Worm (Caenorhabditis elegans) whole organism, L4 larva: Measurements from ENCODE around the gene fbxb-57.
A peak's percentile ranks its signal among the peaks of the same experiment; 100 is the strongest.
"Not testable (repeated sequence)": the region's sequence is repeated elsewhere in the genome, so short reads cannot be mapped to it uniquely, and the experiment has no call there.

Experiments used
- T20F7.1 ChIP-seq: fragments of 200-800 bp; sonication (Bioruptor generic); optimal IDR thresholded peaks from 2 replicates; lab custom pipeline; 2018; ENCODE audit warnings: mild to moderate bottlenecking, missing genetic modification characterization, missing compliant biosample characterization
- T26A8.4 ChIP-seq: fragments of 200-800 bp; sonication (Bioruptor generic); IDR thresholded peaks from 2 replicates; pipeline ENCODE4 v1.3.6; 2022; ENCODE audit warnings: missing genetic modification characterization, missing compliant biosample characterization
- Y5F2A.4 ChIP-seq: fragments of 200-800 bp; sonication (Bioruptor generic); optimal IDR thresholded peaks from 2 replicates; lab custom pipeline; 2018; ENCODE audit warnings: mild to moderate bottlenecking, missing genetic modification characterization, missing compliant biosample characterization
- aha-1 ChIP-seq: fragments of 150-350 bp; peaks from one replicate; lab custom pipeline; 2014; ENCODE audit warnings: missing biosample characterization, missing genetic modification characterization
- arid-1 ChIP-seq: fragments of 200-800 bp; sonication (Bioruptor generic); conservative IDR thresholded peaks from 2 replicates; pipeline ENCODE4 v1.3.6; 2022; ENCODE audit warnings: missing genetic modification reagents, missing genetic modification characterization, missing compliant biosample characterization
- attf-4 ChIP-seq: sonication (generic microtip); optimal IDR thresholded peaks from 3 replicates; lab custom pipeline; 2017; ENCODE audit warnings: missing biosample characterization, missing genetic modification characterization
- ceh-20 ChIP-seq: fragments of 200-800 bp; sonication (Bioruptor generic); IDR thresholded peaks from 2 replicates; pipeline ENCODE4 v1.3.6; 2022; ENCODE audit warnings: missing genetic modification reagents, missing genetic modification characterization, missing compliant biosample characterization
- ceh-82 ChIP-seq: sonication (generic microtip); optimal IDR thresholded peaks from 2 replicates; lab custom pipeline; 2017; ENCODE audit warnings: missing biosample characterization, missing genetic modification characterization
- ces-1 ChIP-seq: fragments of 150-350 bp; sonication (generic microtip); optimal IDR thresholded peaks from 4 replicates; lab custom pipeline; 2014; ENCODE audit warnings: missing biosample characterization, missing genetic modification reagents, missing genetic modification characterization
- ctbp-1 ChIP-seq: fragments of 200-800 bp; sonication (Bioruptor generic); IDR thresholded peaks from 2 replicates; pipeline ENCODE4 v1.3.6; 2022; ENCODE audit warnings: missing genetic modification reagents, missing genetic modification characterization, missing compliant biosample characterization
- daf-8 ChIP-seq: fragments of 200-800 bp; sonication (Bioruptor generic); IDR thresholded peaks from 2 replicates; pipeline ENCODE4 v1.3.6; 2022; ENCODE audit warnings: missing genetic modification characterization, missing compliant biosample characterization
- duxl-1 ChIP-seq: sonication (generic microtip); optimal IDR thresholded peaks from 2 replicates; lab custom pipeline; 2016; ENCODE audit warnings: mild to moderate bottlenecking, missing genetic modification characterization, moderate library complexity, missing compliant biosample characterization; ENCODE audit not compliant: poor library complexity
- dve-1 ChIP-seq: sonication (generic microtip); optimal IDR thresholded peaks from 2 replicates; lab custom pipeline; 2017; ENCODE audit warnings: antibody characterized with exemption, mild to moderate bottlenecking, missing genetic modification characterization, missing compliant biosample characterization; ENCODE audit not compliant: insufficient read depth
- egl-43 ChIP-seq: fragments of 200-800 bp; sonication (Bioruptor generic); IDR thresholded peaks from 2 replicates; pipeline ENCODE4 v1.3.6; 2022; ENCODE audit warnings: missing genetic modification reagents, missing genetic modification characterization, missing compliant biosample characterization
- lin-15B ChIP-seq: fragments of 150-350 bp; sonication (generic microtip); optimal IDR thresholded peaks from 3 replicates; lab custom pipeline; 2014; ENCODE audit warnings: missing biosample characterization, missing genetic modification characterization
- lin-39 ChIP-seq: fragments of 150-350 bp; optimal IDR thresholded peaks from 2 replicates; lab custom pipeline; 2014; ENCODE audit warnings: missing biosample characterization, missing genetic modification reagents, missing genetic modification characterization
- lir-3 ChIP-seq: sonication (generic microtip); optimal IDR thresholded peaks from 2 replicates; lab custom pipeline; 2016; ENCODE audit warnings: mild to moderate bottlenecking, missing genetic modification characterization, missing compliant biosample characterization
- lsy-2 ChIP-seq, 2 experiments: fragments of 150-350 bp in 1 of 2; sonication (generic microtip) in 1 of 2; optimal IDR thresholded peaks; 2 replicates each; lab custom pipeline; 2014 to 2017; ENCODE audit warnings: missing biosample characterization in 2 of 2, missing genetic modification characterization in 2 of 2
- madf-5 ChIP-seq, 2 experiments: fragments of 200-800 bp; sonication (Bioruptor generic); IDR thresholded peaks; 2 replicates each; pipeline ENCODE4 v1.3.6; 2022; ENCODE audit warnings: missing compliant biosample characterization in 2 of 2, missing genetic modification characterization in 2 of 2
- madf-9 ChIP-seq: fragments of 200-800 bp; sonication (Bioruptor generic); conservative IDR thresholded peaks from 2 replicates; pipeline ENCODE4 v1.3.6; 2022; ENCODE audit warnings: missing genetic modification reagents, missing genetic modification characterization, missing compliant biosample characterization
- mdl-1 ChIP-seq, 2 experiments: fragments of 150-350 bp in 1 of 2; sonication (generic microtip) in 1 of 2; optimal IDR thresholded peaks; 2 replicates each; lab custom pipeline; 2014 to 2017; ENCODE audit warnings: missing biosample characterization in 2 of 2, missing genetic modification characterization in 2 of 2
- mes-2 ChIP-seq: sonication (generic microtip); optimal IDR thresholded peaks from 2 replicates; lab custom pipeline; 2016; ENCODE audit warnings: missing genotype, mild to moderate bottlenecking, missing genetic modification characterization, missing compliant biosample characterization; ENCODE audit not compliant: poor library complexity, severe bottlenecking
- nhr-237 ChIP-seq: sonication (generic microtip); optimal IDR thresholded peaks from 2 replicates; lab custom pipeline; 2017; ENCODE audit warnings: missing biosample characterization, missing genetic modification characterization
- nhr-25 ChIP-seq: sonication (generic microtip); optimal IDR thresholded peaks from 2 replicates; lab custom pipeline; 2017; ENCODE audit warnings: missing genetic modification characterization, mild to moderate bottlenecking, missing compliant biosample characterization, antibody characterized with exemption, moderate library complexity, borderline replicate concordance; ENCODE audit not compliant: insufficient read depth
- nhr-28 ChIP-seq: fragments of 150-350 bp; optimal IDR thresholded peaks from 2 replicates; lab custom pipeline; 2014; ENCODE audit warnings: missing biosample characterization, missing genetic modification characterization
- nhr-76 ChIP-seq: fragments of 150-350 bp; optimal IDR thresholded peaks from 2 replicates; lab custom pipeline; 2014; ENCODE audit warnings: missing biosample characterization, missing genetic modification characterization
- set-16 ChIP-seq: fragments of 200-800 bp; sonication (Bioruptor generic); IDR thresholded peaks from 2 replicates; pipeline ENCODE4 v1.3.6; 2022; ENCODE audit warnings: missing genetic modification reagents, missing genetic modification characterization, missing compliant biosample characterization
- snpc-4 ChIP-seq: fragments of 150-350 bp; optimal IDR thresholded peaks from 2 replicates; lab custom pipeline; 2014; ENCODE audit warnings: missing biosample characterization, missing genetic modification characterization
- spr-1 ChIP-seq: sonication (generic microtip); optimal IDR thresholded peaks from 2 replicates; lab custom pipeline; 2016; ENCODE audit warnings: mild to moderate bottlenecking, missing genetic modification characterization, missing compliant biosample characterization
- unc-39 ChIP-seq: sonication (generic microtip); optimal IDR thresholded peaks from 2 replicates; lab custom pipeline; 2017; ENCODE audit warnings: missing biosample characterization, missing genetic modification characterization
- unc-62 ChIP-seq, 3 experiments: fragments of 150-350 bp in 1 of 3; sonication (generic microtip); optimal IDR thresholded peaks in 2 of 3; peaks in 1 of 3; 1 replicate in 1 of 3; 2 replicates in 2 of 3; lab custom pipeline; 2014 to 2017; ENCODE audit warnings: missing biosample characterization in 3 of 3, missing genetic modification characterization in 3 of 3, missing genetic modification reagents in 3 of 3, missing genotype in 1 of 3
- zip-2 ChIP-seq: fragments of 150-350 bp; optimal IDR thresholded peaks from 2 replicates; lab custom pipeline; 2014; ENCODE audit warnings: missing biosample characterization, missing genetic modification characterization

The fbxb-57 gene

ce11 chrV:19253520-19253919 is 35.0 kb upstream of the fbxb-57 start, which contains the start of gene F21D9.4:
F21D9.4 (plus strand) TSS chrV:19253820.
- no peak for TF ChIP-seq mes-2 (tag; lab: Kevin White, UChicago)
- no peak for TF ChIP-seq nhr-25 (tag; lab: Kevin White, UChicago)
- TF ChIP-seq attf-4, result no peak
- TF ChIP-seq nhr-28 (tag; lab: Kevin White, UChicago), result no peak
- TF ChIP-seq lir-3, result no peak
- no peak for TF ChIP-seq T20F7.1 (GFP tag; lab: Kevin White, UChicago)
- no peak for TF ChIP-seq madf-5 (GFP tag; IDR thresholded peaks at IDR 0.05; lab: Robert Waterston, UW)
- TF ChIP-seq egl-43 (GFP tag; lab: Robert Waterston, UW), result no peak
- TF ChIP-seq ctbp-1 (GFP tag; lab: Robert Waterston, UW), result no peak
- no peak for TF ChIP-seq snpc-4 (tag; lab: Kevin White, UChicago)
- TF ChIP-seq lin-39 (tag; lab: Kevin White, UChicago), result no peak
- no peak for TF ChIP-seq zip-2 (tag; lab: Kevin White, UChicago)
- TF ChIP-seq, all 104 proteins: peak for 0

ce11 chrV:19257653-19258052 is 30.9 kb upstream of the fbxb-57 start, which contains the start of gene F21D9.3:
F21D9.3 (minus strand) TSS chrV:19257753.
- TF ChIP-seq unc-62 (GFP tag; optimal IDR thresholded peaks at IDR 0.05 in 1 of 2; lab: Kevin White, UChicago) (peak in 1 of 2 experiments; percentile 11), unc-62 (tag; optimal IDR thresholded peaks at IDR 0.05; lab: Kevin White, UChicago) (no peak), ces-1 (GFP tag; lab: Kevin White, UChicago) (no peak), ceh-82 (tag; lab: Kevin White, UChicago) (no peak)

- TF ChIP-seq spr-1 (tag; lab: Kevin White, UChicago) (no peak), madf-9 (GFP tag; lab: Robert Waterston, UW) (no peak), snpc-4 (tag; lab: Kevin White, UChicago) (no peak), duxl-1 (tag; lab: Kevin White, UChicago) (no peak), lin-15B (tag; lab: Kevin White, UChicago) (no peak), set-16 (peak; percentile 53), T26A8.4 (GFP tag; lab: Robert Waterston, UW) (no peak)
These were observed 29.2 kb upstream of the fbxb-57 start for ce11 chrV:19259403-19259802.

ce11 chrV:19260686-19261085 is 27.9 kb upstream of the fbxb-57 start:
- peak in 1 of 2 experiments; percentile 62 for TF ChIP-seq unc-62 (GFP tag; optimal IDR thresholded peaks at IDR 0.05 in 1 of 2; lab: Kevin White, UChicago)
- no peak for TF ChIP-seq unc-62 (tag; optimal IDR thresholded peaks at IDR 0.05; lab: Kevin White, UChicago)
- peak; percentile 60 for TF ChIP-seq aha-1 (tag; lab: Kevin White, UChicago)
- TF ChIP-seq arid-1 (GFP tag; lab: Robert Waterston, UW), result no peak

- no peak for TF ChIP-seq Y5F2A.4 (GFP tag; lab: Kevin White, UChicago)
- TF ChIP-seq lsy-2 (tag; optimal IDR thresholded peaks at IDR 0.05; lab: Kevin White, UChicago), result no peak
- TF ChIP-seq mes-2 (tag; lab: Kevin White, UChicago), result no peak
- no peak for TF ChIP-seq unc-39 (tag; lab: Kevin White, UChicago)
- TF ChIP-seq arid-1 (GFP tag; lab: Robert Waterston, UW), result no peak
- TF ChIP-seq dve-1, result no peak
- no peak for TF ChIP-seq daf-8 (GFP tag; lab: Robert Waterston, UW)
- TF ChIP-seq nhr-237 (tag; lab: Kevin White, UChicago), result no peak
- TF ChIP-seq ces-1 (GFP tag; lab: Kevin White, UChicago), result no peak
- TF ChIP-seq, all 104 proteins: peak for 0
These were observed 26.2 kb upstream of the fbxb-57 start, which contains the start of gene F21D9.2 for ce11 chrV:19262349-19262748. F21D9.2 (minus strand) TSS chrV:19262449.

- not testable (repeated sequence) for TF ChIP-seq nhr-76 (tag; lab: Kevin White, UChicago); mdl-1 (tag; optimal IDR thresholded peaks at IDR 0.05; lab: Kevin White, UChicago); ceh-20 (GFP tag; lab: Robert Waterston, UW)
These were observed 24.4 kb upstream of the fbxb-57 start, which contains the start of gene F21D9.1 for ce11 chrV:19264148-19264547. F21D9.1 (plus strand) TSS chrV:19264448.
